Worm (Caenorhabditis elegans) whole organism, L4 larva: ENCODE results near the gene lgc-36.
A peak's percentile ranks its signal among the peaks of the same experiment; 100 is the strongest.

ENCODE experiments used
- F26F4.8 ChIP-seq: fragments of 200-800 bp; sonication (Bioruptor generic); conservative IDR thresholded peaks from 2 replicates; pipeline ENCODE4 v1.3.6; 2022; ENCODE audit warnings: missing genetic modification characterization, missing compliant biosample characterization
- Y48G9A.11 ChIP-seq: fragments of 200-800 bp; sonication (Bioruptor generic); IDR thresholded peaks from 2 replicates; pipeline ENCODE4 v1.3.6; 2022; ENCODE audit warnings: missing genetic modification reagents, missing genetic modification characterization, missing compliant biosample characterization
- ctbp-1 ChIP-seq: fragments of 200-800 bp; sonication (Bioruptor generic); IDR thresholded peaks from 2 replicates; pipeline ENCODE4 v1.3.6; 2022; ENCODE audit warnings: missing genetic modification reagents, missing genetic modification characterization, missing compliant biosample characterization
- daf-8 ChIP-seq: fragments of 200-800 bp; sonication (Bioruptor generic); IDR thresholded peaks from 2 replicates; pipeline ENCODE4 v1.3.6; 2022; ENCODE audit warnings: missing genetic modification characterization, missing compliant biosample characterization
- dmd-8 ChIP-seq: fragments of 200-800 bp; sonication (Bioruptor generic); IDR thresholded peaks from 2 replicates; pipeline ENCODE4 v1.3.6; 2022; ENCODE audit warnings: missing genetic modification characterization, missing compliant biosample characterization
- duxl-1 ChIP-seq: sonication (generic microtip); optimal IDR thresholded peaks from 2 replicates; lab custom pipeline; 2016; ENCODE audit warnings: mild to moderate bottlenecking, missing genetic modification characterization, moderate library complexity, missing compliant biosample characterization; ENCODE audit not compliant: poor library complexity
- hmg-1.1 ChIP-seq: fragments of 200-800 bp; sonication (Bioruptor generic); IDR thresholded peaks from 2 replicates; pipeline ENCODE4 v1.3.6; 2022; ENCODE audit warnings: missing genetic modification reagents, missing genetic modification characterization, missing compliant biosample characterization
- lin-15B ChIP-seq: fragments of 150-350 bp; sonication (generic microtip); optimal IDR thresholded peaks from 3 replicates; lab custom pipeline; 2014; ENCODE audit warnings: missing biosample characterization, missing genetic modification characterization
- nhr-25 ChIP-seq: sonication (generic microtip); optimal IDR thresholded peaks from 2 replicates; lab custom pipeline; 2017; ENCODE audit warnings: missing genetic modification characterization, mild to moderate bottlenecking, missing compliant biosample characterization, antibody characterized with exemption, moderate library complexity, borderline replicate concordance; ENCODE audit not compliant: insufficient read depth
- nhr-41 ChIP-seq: fragments of 200-800 bp; sonication (Bioruptor generic); IDR thresholded peaks from 2 replicates; pipeline ENCODE4 v1.3.6; 2022; ENCODE audit warnings: missing genetic modification reagents, missing genetic modification characterization, missing compliant biosample characterization
- pha-4 ChIP-seq, 2 experiments: fragments of 150-350 bp in 1 of 2; fragments of 200-800 bp in 1 of 2; sonication (Bioruptor generic) in 1 of 2; IDR thresholded peaks in 1 of 2; optimal IDR thresholded peaks in 1 of 2; 2 replicates each; pipeline versions ENCODE4 v1.3.6 to Lab custom; 2014 to 2022; ENCODE audit warnings: missing genetic modification characterization in 2 of 2, missing genetic modification reagents in 2 of 2, missing biosample characterization in 1 of 2, missing compliant biosample characterization in 1 of 2
- rbr-2 ChIP-seq: sonication (generic microtip); optimal IDR thresholded peaks from 2 replicates; lab custom pipeline; 2016; ENCODE audit warnings: missing genotype, missing genetic modification characterization, missing compliant biosample characterization
- skn-1 ChIP-seq: fragments of 150-350 bp; optimal IDR thresholded peaks from 2 replicates; lab custom pipeline; 2014; ENCODE audit warnings: missing biosample characterization, missing genetic modification characterization
- snpc-1.2 ChIP-seq: fragments of 200-800 bp; sonication (Bioruptor generic); IDR thresholded peaks from 2 replicates; pipeline ENCODE4 v1.3.6; 2022; ENCODE audit warnings: missing genetic modification reagents, missing genetic modification characterization, missing compliant biosample characterization
- unc-62 ChIP-seq, 3 experiments: fragments of 150-350 bp in 1 of 3; sonication (generic microtip); optimal IDR thresholded peaks in 2 of 3; peaks in 1 of 3; 1 replicate in 1 of 3; 2 replicates in 2 of 3; lab custom pipeline; 2014 to 2017; ENCODE audit warnings: missing biosample characterization in 3 of 3, missing genetic modification characterization in 3 of 3, missing genetic modification reagents in 3 of 3, missing genotype in 1 of 3
- vab-7 ChIP-seq: fragments of 200-800 bp; sonication (Bioruptor generic); IDR thresholded peaks from 2 replicates; pipeline ENCODE4 v1.3.6; 2022; ENCODE audit warnings: missing genetic modification reagents, missing genetic modification characterization, missing compliant biosample characterization
- ztf-11 ChIP-seq: fragments of 150-350 bp; optimal IDR thresholded peaks from 2 replicates; lab custom pipeline; 2014; ENCODE audit warnings: missing biosample characterization, missing genetic modification characterization

lgc-36 gene

ce11 chrV:11216137-11216536 is 42.7 kb downstream of the lgc-36 start:
- TF ChIP-seq unc-62 (GFP tag; optimal IDR thresholded peaks at IDR 0.05 in 1 of 2; lab: Kevin White, UChicago) (peak in 1 of 2 experiments; percentile 97), unc-62 (tag; optimal IDR thresholded peaks at IDR 0.05; lab: Kevin White, UChicago) (no peak), nhr-25 (tag; lab: Kevin White, UChicago) (no peak)

- TF ChIP-seq nhr-25 (tag; lab: Kevin White, UChicago) (no peak), rbr-2 (tag; lab: Kevin White, UChicago) (no peak), vab-7 (GFP tag; lab: Robert Waterston, UW) (no peak), duxl-1 (tag; lab: Kevin White, UChicago) (no peak), dmd-8 (GFP tag; lab: Robert Waterston, UW) (no peak), Y48G9A.11 (GFP tag; lab: Robert Waterston, UW) (no peak), ztf-11 (tag; lab: Kevin White, UChicago) (no peak), lin-15B (tag; lab: Kevin White, UChicago) (no peak), ctbp-1 (GFP tag; lab: Robert Waterston, UW) (no peak), nhr-41 (GFP tag; lab: Robert Waterston, UW) (no peak), skn-1 (tag; lab: Kevin White, UChicago) (no peak), hmg-1.1 (GFP tag; lab: Robert Waterston, UW) (no peak), pha-4 (GFP tag; IDR thresholded peaks at IDR 0.05; lab: Robert Waterston, UW) (no peak), pha-4 (tag; optimal IDR thresholded peaks at IDR 0.05; lab: Kevin White, UChicago) (no peak), daf-8 (GFP tag; lab: Robert Waterston, UW) (no peak)
Measured at ce11 chrV:11214569-11214968, 44.2 kb downstream of the lgc-36 start.

ce11 chrV:11211323-11211722 is 47.5 kb downstream of the lgc-36 start:
- peak in 1 of 2 experiments; percentile 44 for TF ChIP-seq unc-62 (GFP tag; optimal IDR thresholded peaks at IDR 0.05 in 1 of 2; lab: Kevin White, UChicago)
- no peak for TF ChIP-seq unc-62 (tag; optimal IDR thresholded peaks at IDR 0.05; lab: Kevin White, UChicago)
- no peak for TF ChIP-seq F26F4.8

ce11 chrV:11209452-11210188 is 49.2 kb downstream of the lgc-36 start:
- no peak for TF ChIP-seq snpc-1.2 (GFP tag; lab: Robert Waterston, UW)
- TF ChIP-seq unc-62 (GFP tag; optimal IDR thresholded peaks at IDR 0.05 in 1 of 2; lab: Kevin White, UChicago): peak in 1 of 2 experiments; percentile 92
- TF ChIP-seq unc-62 (tag; optimal IDR thresholded peaks at IDR 0.05; lab: Kevin White, UChicago): no peak
